Worm (Caenorhabditis elegans): ENCODE results near the gene dct-5.
A peak's percentile ranks its signal among the peaks of the same experiment; 100 is the strongest.

Gene dct-5

ce11 chrII:5425633-5426032 lies 11.1 kb downstream of the dct-5 start, which contains the start of gene F07F6.8:
F07F6.8 (minus strand) TSS chrII:5425733.
- no peak for TF ChIP-seq ceh-88 (GFP tag; IDR thresholded peaks at IDR 0.05)
- TF ChIP-seq unc-86 (tag; optimal IDR thresholded peaks at IDR 0.05) = no peak
- TF ChIP-seq nhr-20 (tag; optimal IDR thresholded peaks at IDR 0.05) = no peak
- no peak for TF ChIP-seq unc-130 (tag; optimal IDR thresholded peaks at IDR 0.05)
- no peak for TF ChIP-seq nhr-28 (tag; optimal IDR thresholded peaks at IDR 0.05)
- no peak for TF ChIP-seq hlh-4 (tag; optimal IDR thresholded peaks at IDR 0.05)
- TF ChIP-seq ceh-8 (GFP tag; optimal IDR thresholded peaks at IDR 0.05) = no peak
- TF ChIP-seq tbx-2 (tag; optimal IDR thresholded peaks at IDR 0.05) = no peak
- TF ChIP-seq ztf-4 (tag; optimal IDR thresholded peaks at IDR 0.05) = no peak
- no peak for TF ChIP-seq sup-37 (GFP tag; optimal IDR thresholded peaks at IDR 0.05)

DNA sequence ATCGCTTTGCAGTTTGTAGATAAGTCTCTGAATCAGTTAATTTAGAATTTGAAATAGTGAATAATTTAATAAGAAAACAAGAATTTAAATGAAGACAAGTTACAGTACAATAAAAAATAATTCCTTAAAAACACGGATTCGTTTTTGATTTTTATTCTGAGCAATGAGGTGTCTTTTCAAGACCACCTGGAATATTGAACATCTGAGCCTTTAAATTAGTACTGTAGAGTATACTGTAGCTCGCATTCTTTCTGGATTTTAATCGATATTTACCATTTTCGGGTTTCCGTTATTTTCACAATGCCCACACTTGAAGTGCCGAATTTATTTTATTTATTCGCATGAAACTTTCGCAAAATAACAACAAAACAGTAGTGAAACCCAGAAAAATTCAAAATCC lies 12.9 kb downstream of the dct-5 start, which contains the start of gene F07F6.7:
F07F6.7 (minus strand) TSS at position 27 of the 400 bp plus-strand sequence.
- TF ChIP-seq sptf-1 (tag; optimal IDR thresholded peaks at IDR 0.05) = no peak
- TF ChIP-seq lsy-2 (tag; optimal IDR thresholded peaks at IDR 0.05) = peak; percentile 8 to 20
- TF ChIP-seq nhr-19 (GFP tag; conservative IDR thresholded peaks at IDR 0.05) = no peak
- TF ChIP-seq fkh-4 (tag; optimal IDR thresholded peaks at IDR 0.05; ENCODE audit: borderline replicate concordance) = no peak
- no peak for TF ChIP-seq ztf-11 (tag; optimal IDR thresholded peaks at IDR 0.05)
- no peak for TF ChIP-seq dsc-1 (tag; optimal IDR thresholded peaks at IDR 0.05)
- TF ChIP-seq pag-3 (tag; optimal IDR thresholded peaks at IDR 0.05; ENCODE audit: borderline replicate concordance, insufficient read depth) = no peak
- no peak for TF ChIP-seq sup-37 (GFP tag; optimal IDR thresholded peaks at IDR 0.05)
- peak; percentile 51 for TF ChIP-seq nhr-85 (tag)
- TF ChIP-seq unc-86 (tag; optimal IDR thresholded peaks at IDR 0.05) = no peak
- peak; percentile 32 for TF ChIP-seq nhr-71 (tag; optimal IDR thresholded peaks at IDR 0.05)
- TF ChIP-seq snu-23 (GFP tag; optimal IDR thresholded peaks at IDR 0.05) = peak; percentile 6
- TF ChIP-seq pqm-1 (tag; optimal IDR thresholded peaks at IDR 0.05) = no peak

DNA sequence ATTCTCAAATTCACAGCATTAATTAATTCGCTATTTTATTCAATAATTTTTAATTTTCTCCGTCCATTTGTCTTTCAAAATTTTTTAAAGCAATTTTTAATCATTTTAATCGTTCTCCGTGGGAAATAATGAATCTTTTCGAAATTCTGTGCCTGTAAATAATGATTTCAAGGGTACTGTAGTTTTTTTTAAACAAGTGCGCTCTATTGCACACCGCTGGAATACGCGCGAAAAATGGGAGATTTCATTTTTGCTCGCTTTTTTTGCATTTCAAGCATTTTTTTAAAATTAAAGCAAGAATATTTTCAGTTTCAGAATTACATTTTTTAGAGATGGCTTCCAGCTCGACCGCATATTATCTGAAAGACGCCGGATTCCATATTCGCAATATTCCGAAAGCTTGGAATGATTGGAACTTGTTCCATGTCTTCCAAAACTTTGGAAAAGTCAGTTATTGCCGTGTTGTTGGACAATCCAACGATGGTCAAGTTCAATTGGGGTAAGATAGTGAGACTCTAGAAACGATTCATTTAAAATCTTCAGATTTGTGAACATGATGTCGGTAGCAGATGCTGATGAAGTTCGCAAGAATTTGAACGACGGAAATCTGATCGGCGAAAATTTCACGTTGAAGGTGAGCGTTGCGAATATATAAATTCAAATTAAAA lies 15.7 kb downstream of the dct-5 start, which contains the start of gene tofu-6:
tofu-6 (plus strand) TSS at position 302 of the 668 bp plus-strand sequence.
- TF ChIP-seq nhr-237 (tag; optimal IDR thresholded peaks at IDR 0.05) = no peak
- peak; percentile 69 to 73 for TF ChIP-seq efl-1 (optimal IDR thresholded peaks at IDR 0.05)
- peak; percentile 71 to 95 for TF ChIP-seq efl-1 (GFP tag; optimal IDR thresholded peaks at IDR 0.05 in 1 of 2)
- peak; percentile 30 for TF ChIP-seq blmp-1 (tag; optimal IDR thresholded peaks at IDR 0.05)
- TF ChIP-seq nhr-12 (tag; optimal IDR thresholded peaks at IDR 0.05) = no peak
- TF ChIP-seq dpl-1 (GFP tag; optimal IDR thresholded peaks at IDR 0.05) = peak; percentile 55 to 80 (median 62)
- TF ChIP-seq lin-15B (tag; optimal IDR thresholded peaks at IDR 0.05) = peak; percentile 10
- no peak for TF ChIP-seq unc-86 (tag; optimal IDR thresholded peaks at IDR 0.05)
- peak; percentile 43 for TF ChIP-seq mep-1 (tag; optimal IDR thresholded peaks at IDR 0.05)
- TF ChIP-seq elt-3 (tag; optimal IDR thresholded peaks at IDR 0.05) = no peak
- peak; percentile 25 to 85 for TF ChIP-seq lin-35 (GFP tag; optimal IDR thresholded peaks at IDR 0.05)
- TF ChIP-seq lsy-2 (tag; optimal IDR thresholded peaks at IDR 0.05) = peak; percentile 64 to 95
- TF ChIP-seq nhr-77 (tag; optimal IDR thresholded peaks at IDR 0.05) = no peak
- peak; percentile 16 for TF ChIP-seq F16B12.6 (tag; optimal IDR thresholded peaks at IDR 0.05)
- TF ChIP-seq zip-4 (GFP tag; optimal IDR thresholded peaks at IDR 0.05) = no peak
- no peak for TF ChIP-seq ceh-8 (GFP tag; optimal IDR thresholded peaks at IDR 0.05)
- TF ChIP-seq fkh-8 (tag; optimal IDR thresholded peaks at IDR 0.05) = no peak
- TF ChIP-seq mef-2 (tag; optimal IDR thresholded peaks at IDR 0.05) = no peak
- peak; percentile 11 for TF ChIP-seq C16A3.4 (tag; optimal IDR thresholded peaks at IDR 0.05)

DNA sequence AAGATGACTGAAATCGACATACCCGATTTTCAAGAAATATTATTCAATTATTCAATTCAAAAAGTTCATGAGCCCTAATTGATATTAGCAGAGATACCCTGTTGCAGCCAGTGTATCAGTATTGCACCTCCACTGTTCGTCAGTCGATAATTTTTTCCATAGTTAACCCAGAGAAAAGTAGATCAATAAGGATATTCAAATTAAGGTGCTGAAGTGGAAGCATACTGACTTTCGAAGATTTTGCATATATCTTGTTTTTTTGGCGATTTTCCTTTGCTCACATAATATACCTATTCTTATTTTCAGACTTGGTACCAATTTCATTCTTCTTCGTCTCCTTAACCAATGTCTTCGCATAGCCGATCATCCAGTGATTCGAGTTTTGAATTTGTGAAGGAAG lies 17.8 kb downstream of the dct-5 start, which contains the start of gene EEED8.15:
EEED8.15 (plus strand) TSS at position 301 of the 400 bp plus-strand sequence.
- no peak for TF ChIP-seq aha-1 (tag; optimal IDR thresholded peaks at IDR 0.05)
- no peak for TF ChIP-seq hpl-2 (GFP tag; optimal IDR thresholded peaks at IDR 0.05)
- TF ChIP-seq jun-1 (tag; optimal IDR thresholded peaks at IDR 0.05) = no peak
- no peak for TF ChIP-seq ceh-63 (GFP tag; optimal IDR thresholded peaks at IDR 0.05)
- TF ChIP-seq aly-2 (tag; optimal IDR thresholded peaks at IDR 0.05) = no peak
- no peak for TF ChIP-seq C16A3.4 (tag; optimal IDR thresholded peaks at IDR 0.05)
- no peak for TF ChIP-seq mef-2 (tag; optimal IDR thresholded peaks at IDR 0.05)
- TF ChIP-seq alr-1 (tag; optimal IDR thresholded peaks at IDR 0.05; ENCODE audit: borderline replicate concordance) = no peak
- no peak for TF ChIP-seq nhr-76 (tag; optimal IDR thresholded peaks at IDR 0.05)
- TF ChIP-seq unc-86 (tag; optimal IDR thresholded peaks at IDR 0.05) = no peak
- no peak for TF ChIP-seq nhr-12 (tag; optimal IDR thresholded peaks at IDR 0.05)
- TF ChIP-seq snu-23 (GFP tag; optimal IDR thresholded peaks at IDR 0.05) = no peak
- TF ChIP-seq fos-1 (tag; optimal IDR thresholded peaks at IDR 0.05) = no peak
- TF ChIP-seq nhr-84 (tag; optimal IDR thresholded peaks at IDR 0.05) = no peak
- TF ChIP-seq pqm-1 (tag; optimal IDR thresholded peaks at IDR 0.05) = no peak
- TF ChIP-seq nhr-71 (tag; optimal IDR thresholded peaks at IDR 0.05) = no peak
- no peak for TF ChIP-seq zip-4 (GFP tag; optimal IDR thresholded peaks at IDR 0.05)
- no peak for TF ChIP-seq C34B4.2 (tag; optimal IDR thresholded peaks at IDR 0.05)
- TF ChIP-seq nhr-20 (tag; optimal IDR thresholded peaks at IDR 0.05) = no peak
- TF ChIP-seq sptf-1 (tag; optimal IDR thresholded peaks at IDR 0.05) = no peak

Data from whole organism, L1 larva.